Worm (Caenorhabditis elegans) whole organism, L1 larva: ENCODE measurements around the gene glna-2.

Source experiments
- Y116A8C.19 ChIP-seq: sonication (generic microtip); optimal IDR thresholded peaks from 2 replicates; lab custom pipeline; 2016; ENCODE audit warnings: missing compliant biosample characterization, missing genetic modification characterization, borderline replicate concordance
- aly-2 ChIP-seq: fragments of 150-350 bp; optimal IDR thresholded peaks from 2 replicates; lab custom pipeline; 2014; ENCODE audit warnings: missing biosample characterization, missing genetic modification characterization
- ama-1 ChIP-seq: fragments of 150-350 bp; optimal IDR thresholded peaks from 2 replicates; lab custom pipeline; 2014
- blmp-1 ChIP-seq: fragments of 150-350 bp; optimal IDR thresholded peaks from 2 replicates; lab custom pipeline; 2014; ENCODE audit warnings: missing biosample characterization, missing genetic modification characterization
- dpl-1 ChIP-seq, 3 experiments: fragments of 150-350 bp in 2 of 3; sonication (generic microtip) in 1 of 3; optimal IDR thresholded peaks; 2 replicates each; lab custom pipeline; 2014 to 2017; ENCODE audit warnings: missing biosample characterization in 3 of 3, missing genetic modification characterization in 3 of 3, missing genetic modification reagents in 3 of 3
- dsc-1 ChIP-seq: sonication (generic microtip); optimal IDR thresholded peaks from 2 replicates; lab custom pipeline; 2016; ENCODE audit warnings: mild to moderate bottlenecking, missing genetic modification characterization, missing compliant biosample characterization
- egl-27 ChIP-seq, 2 experiments: fragments of 150-350 bp in 1 of 2; sonication (generic microtip); optimal IDR thresholded peaks; 3 replicates each; lab custom pipeline; 2017 to 2018; ENCODE audit warnings: missing biosample characterization in 2 of 2, missing genetic modification characterization in 2 of 2, missing genetic modification reagents in 2 of 2
- jun-1 ChIP-seq: fragments of 150-350 bp; optimal IDR thresholded peaks from 2 replicates; lab custom pipeline; 2014; ENCODE audit warnings: missing biosample characterization, missing genetic modification reagents, missing genetic modification characterization
- nhr-12 ChIP-seq: sonication (generic microtip); optimal IDR thresholded peaks from 2 replicates; lab custom pipeline; 2017; ENCODE audit warnings: missing biosample characterization, missing genetic modification characterization
- nhr-90 ChIP-seq: sonication (generic microtip); optimal IDR thresholded peaks from 2 replicates; lab custom pipeline; 2016; ENCODE audit warnings: mild to moderate bottlenecking, missing genetic modification characterization, missing compliant biosample characterization; ENCODE audit not compliant: poor library complexity
- ztf-4 ChIP-seq: fragments of 150-350 bp; optimal IDR thresholded peaks from 2 replicates; lab custom pipeline; 2014; ENCODE audit warnings: missing biosample characterization, missing genetic modification characterization

DNA sequence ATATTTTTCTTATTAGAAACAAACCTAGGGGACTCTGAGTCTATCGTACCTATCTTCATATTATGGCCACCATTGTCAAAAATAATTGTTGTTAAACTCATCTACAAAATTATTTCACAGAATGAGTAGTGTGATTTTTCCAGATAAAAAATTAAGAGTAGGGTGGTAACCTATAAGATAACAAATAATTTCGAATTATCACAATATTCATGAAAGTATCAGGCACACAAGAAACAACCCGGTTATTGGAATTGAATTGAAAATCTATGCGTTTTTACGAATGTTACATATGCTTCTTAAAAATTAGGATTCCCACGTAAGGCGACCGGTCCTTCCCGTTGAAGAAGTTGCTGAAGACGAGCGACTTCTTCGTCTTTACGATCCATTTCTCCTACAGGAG lies 28.8 kb downstream of the glna-2 start, which contains the start of gene arp-6:
- TF ChIP-seq nhr-90 (no peak), ztf-4 (tag; lab: Kevin White, UChicago) (no peak), aly-2 (no peak), dpl-1 (GFP tag; optimal IDR thresholded peaks at IDR 0.05; lab: Kevin White, UChicago) (no peak), egl-27 (tag; optimal IDR thresholded peaks at IDR 0.05; lab: Kevin White, UChicago) (no peak), blmp-1 (tag; lab: Kevin White, UChicago) (no peak), ama-1 (lab: Kevin White, UChicago) (no peak), nhr-12 (tag; lab: Kevin White, UChicago) (no peak), Y116A8C.19 (no peak), jun-1 (no peak), dsc-1 (tag; lab: Kevin White, UChicago) (no peak)
